Worm (Caenorhabditis elegans) whole organism, early embryonic: Measurements from ENCODE around the gene clec-21.
"Not testable (repeated sequence)": the region's sequence is repeated elsewhere in the genome, so short reads cannot be mapped to it uniquely, and the experiment has no call there.

Experiments used
- B0310.2 ChIP-seq: sonication (generic microtip); optimal IDR thresholded peaks from 2 replicates; lab custom pipeline; 2016; ENCODE audit warnings: mild to moderate bottlenecking, missing genetic modification characterization, missing compliant biosample characterization
- F13C5.2 ChIP-seq: sonication (generic microtip); optimal IDR thresholded peaks from 2 replicates; lab custom pipeline; 2017; ENCODE audit warnings: mild to moderate bottlenecking, missing genetic modification characterization, inconsistent platforms, missing compliant biosample characterization
- aly-1 ChIP-seq: sonication (generic microtip); optimal IDR thresholded peaks from 2 replicates; lab custom pipeline; 2016; ENCODE audit warnings: missing genetic modification characterization, missing compliant biosample characterization
- ama-1 ChIP-seq: fragments of 150-350 bp; optimal IDR thresholded peaks from 2 replicates; lab custom pipeline; 2014
- ceh-13 ChIP-seq: fragments of 200-800 bp; sonication (Bioruptor generic); optimal IDR thresholded peaks from 2 replicates; lab custom pipeline; 2018; ENCODE audit warnings: mild to moderate bottlenecking, missing genetic modification characterization, missing compliant biosample characterization
- ceh-36 ChIP-seq: sonication (generic microtip); optimal IDR thresholded peaks from 2 replicates; lab custom pipeline; 2016; ENCODE audit warnings: missing genetic modification characterization, inconsistent platforms, missing compliant biosample characterization
- ets-7 ChIP-seq: sonication (generic microtip); optimal IDR thresholded peaks from 2 replicates; lab custom pipeline; 2016; ENCODE audit warnings: missing genotype, missing genetic modification characterization, missing compliant biosample characterization
- flt-1 ChIP-seq: fragments of 200-800 bp; sonication (Bioruptor generic); IDR thresholded peaks from 2 replicates; pipeline ENCODE4 v1.3.6; 2022; ENCODE audit warnings: missing genetic modification characterization, missing compliant biosample characterization
- hmbx-1 ChIP-seq: sonication (generic microtip); optimal IDR thresholded peaks from 2 replicates; lab custom pipeline; 2016; ENCODE audit warnings: mild to moderate bottlenecking, missing genetic modification characterization, missing compliant biosample characterization
- hmg-4 ChIP-seq: fragments of 200-800 bp; sonication (Bioruptor generic); optimal IDR thresholded peaks from 2 replicates; lab custom pipeline; 2018; ENCODE audit warnings: mild to moderate bottlenecking, missing genetic modification characterization, missing compliant biosample characterization
- hnd-1 ChIP-seq: sonication (generic microtip); optimal IDR thresholded peaks from 2 replicates; lab custom pipeline; 2016; ENCODE audit warnings: missing genetic modification characterization, missing compliant biosample characterization
- pes-1 ChIP-seq: fragments of 200-800 bp; sonication (Bioruptor generic); IDR thresholded peaks from 2 replicates; pipeline ENCODE4 v1.3.6; 2022; ENCODE audit warnings: missing genetic modification reagents, missing genetic modification characterization, missing compliant biosample characterization
- scrt-1 ChIP-seq: fragments of 200-800 bp; sonication (Bioruptor generic); IDR thresholded peaks from 2 replicates; pipeline ENCODE4 v1.3.6; 2022; ENCODE audit warnings: missing genetic modification characterization, missing compliant biosample characterization
- sea-1 ChIP-seq: fragments of 200-800 bp; sonication (Bioruptor generic); conservative IDR thresholded peaks from 2 replicates; pipeline ENCODE4 v1.3.6; 2022; ENCODE audit warnings: missing genetic modification characterization, missing compliant biosample characterization
- tbx-11 ChIP-seq: fragments of 200-800 bp; sonication (Bioruptor generic); IDR thresholded peaks from 2 replicates; pipeline ENCODE4 v1.3.6; 2022; ENCODE audit warnings: missing genetic modification characterization, missing compliant biosample characterization
- tbx-37 ChIP-seq: fragments of 200-800 bp; sonication (Bioruptor generic); conservative IDR thresholded peaks from 2 replicates; pipeline ENCODE4 v1.3.6; 2022; ENCODE audit warnings: missing genetic modification reagents, missing genetic modification characterization, missing compliant biosample characterization
- tra-4 ChIP-seq: sonication (generic microtip); optimal IDR thresholded peaks from 2 replicates; lab custom pipeline; 2017; ENCODE audit warnings: missing genetic modification characterization, missing compliant biosample characterization

Gene clec-21

DNA sequence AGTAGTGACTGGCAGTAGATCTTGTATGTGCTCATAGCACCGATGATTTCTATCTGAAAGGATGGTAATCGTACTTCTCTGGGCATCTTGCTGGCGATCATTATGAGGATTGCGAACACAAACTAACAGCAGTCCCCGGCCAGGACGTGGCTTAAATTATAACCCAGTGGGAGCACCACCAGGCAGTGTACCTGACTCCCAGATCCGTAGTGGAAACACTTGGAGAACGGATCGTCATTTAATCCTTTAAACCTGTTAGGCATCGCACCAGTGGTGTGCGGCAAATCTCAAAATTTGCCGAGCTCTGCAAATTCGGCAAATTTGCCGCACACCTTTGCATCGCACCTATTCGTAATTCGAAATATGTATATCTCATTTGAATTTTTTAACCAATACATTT lies 16.4 kb downstream of the clec-21 start, which contains the start of gene K05F6.8:
TSS of gene K05F6.8 (minus strand) at position 101 of the 400 bp plus-strand sequence.
- TF ChIP-seq pes-1 (GFP tag; lab: Robert Waterston, UW), result no peak
- no peak for TF ChIP-seq tbx-37 (GFP tag; lab: Robert Waterston, UW)
- no peak for TF ChIP-seq tra-4
- TF ChIP-seq ets-7 (tag; lab: Kevin White, UChicago), result no peak
- TF ChIP-seq hnd-1 (tag; lab: Kevin White, UChicago), result no peak
- no peak for TF ChIP-seq flt-1 (GFP tag; lab: Robert Waterston, UW)
- TF ChIP-seq sea-1 (GFP tag; lab: Robert Waterston, UW), result no peak
- TF ChIP-seq ceh-36 (tag; lab: Kevin White, UChicago), result no peak
- TF ChIP-seq B0310.2 (tag; lab: Kevin White, UChicago), result no peak
- TF ChIP-seq ama-1 (lab: Kevin White, UChicago), result no peak

- TF ChIP-seq ceh-36 (tag; lab: Kevin White, UChicago) (no peak), ceh-13 (GFP tag; lab: Kevin White, UChicago) (no peak), flt-1 (GFP tag; lab: Robert Waterston, UW) (no peak), pes-1 (GFP tag; lab: Robert Waterston, UW) (no peak), F13C5.2 (tag; lab: Kevin White, UChicago) (no peak), tbx-37 (GFP tag; lab: Robert Waterston, UW) (no peak), tra-4 (no peak), hnd-1 (tag; lab: Kevin White, UChicago) (no peak), ets-7 (tag; lab: Kevin White, UChicago) (no peak), B0310.2 (tag; lab: Kevin White, UChicago) (no peak), sea-1 (GFP tag; lab: Robert Waterston, UW) (no peak), hmg-4 (GFP tag; lab: Kevin White, UChicago) (no peak), aly-1 (tag; lab: Kevin White, UChicago) (no peak), hmbx-1 (tag; lab: Kevin White, UChicago) (no peak), tbx-11 (GFP tag; lab: Robert Waterston, UW) (no peak), ama-1 (lab: Kevin White, UChicago) (no peak), scrt-1 (GFP tag; lab: Robert Waterston, UW) (no peak)
Observed at ce11 chrII:1561863-1562262, 22.2 kb downstream of the clec-21 start, which contains the start of gene K05F6.14. K05F6.14 (plus strand) TSS chrII:1562163.

DNA sequence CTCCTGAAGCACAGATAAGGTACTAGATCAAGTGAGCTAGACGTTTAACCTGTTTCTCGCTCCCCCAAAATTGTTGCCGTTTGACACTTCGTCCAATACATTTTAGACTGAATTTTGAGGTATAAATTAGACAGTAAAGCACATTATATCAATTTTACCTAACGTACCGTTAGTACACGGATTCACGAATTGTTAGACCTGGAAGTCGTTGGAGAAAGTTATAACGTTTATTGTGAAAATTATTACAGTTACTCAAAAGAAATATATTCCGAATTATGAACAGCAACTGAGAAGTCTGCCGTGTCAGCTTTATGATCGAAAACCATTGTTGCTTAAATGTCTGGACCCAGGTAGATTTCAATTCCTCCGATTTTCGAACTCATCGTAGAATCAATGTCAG lies 23.2 kb downstream of the clec-21 start:
- no peak for TF ChIP-seq hnd-1 (tag; lab: Kevin White, UChicago)
- no peak for TF ChIP-seq hmbx-1 (tag; lab: Kevin White, UChicago)
- no peak for TF ChIP-seq F13C5.2 (tag; lab: Kevin White, UChicago)
- no peak for TF ChIP-seq tbx-37 (GFP tag; lab: Robert Waterston, UW)
- TF ChIP-seq flt-1 (GFP tag; lab: Robert Waterston, UW), result no peak
- no peak for TF ChIP-seq aly-1 (tag; lab: Kevin White, UChicago)
- no peak for TF ChIP-seq hmg-4 (GFP tag; lab: Kevin White, UChicago)

- TF ChIP-seq ets-7 (tag; lab: Kevin White, UChicago); hmg-4 (GFP tag; lab: Kevin White, UChicago); aly-1 (tag; lab: Kevin White, UChicago): not testable (repeated sequence)
Observed at ce11 chrII:1556217-1556616, 27.8 kb downstream of the clec-21 start, which contains the start of the genes fbxb-54 and fbxb-50. fbxb-54 (minus strand) TSS chrII:1556317. fbxb-50 (plus strand) TSS chrII:1556443.

DNA sequence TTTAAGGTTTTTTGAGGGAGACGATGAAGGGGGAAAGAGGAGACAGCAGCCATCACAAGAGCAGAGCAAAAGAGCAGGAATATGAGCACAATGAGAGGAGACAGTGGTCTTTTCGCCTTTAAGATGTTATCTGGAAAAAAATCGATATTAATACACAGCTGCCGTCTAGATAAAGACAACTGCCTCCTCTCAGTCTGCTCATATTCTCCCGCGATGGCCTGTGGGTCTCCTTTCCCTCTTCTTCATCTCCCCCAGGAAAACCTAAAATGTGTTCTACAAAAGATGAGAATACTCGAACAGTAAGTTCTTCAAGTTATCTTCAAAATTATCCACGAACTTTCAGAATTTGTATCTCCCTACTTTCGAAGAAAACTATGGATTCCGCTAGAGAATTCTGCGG lies 33.5 kb downstream of the clec-21 start, which contains the start of the genes fbxb-52 and fbxb-51:
TSS of gene fbxb-52 (minus strand) at position 101 of the 400 bp plus-strand sequence.
TSS of gene fbxb-51 (plus strand) at position 212 of the 400 bp plus-strand sequence.
- TF ChIP-seq hmg-4 (GFP tag; lab: Kevin White, UChicago) (no peak), F13C5.2 (tag; lab: Kevin White, UChicago) (no peak), flt-1 (GFP tag; lab: Robert Waterston, UW) (no peak), hnd-1 (tag; lab: Kevin White, UChicago) (no peak), tbx-37 (GFP tag; lab: Robert Waterston, UW) (no peak), ama-1 (lab: Kevin White, UChicago) (no peak), tbx-11 (GFP tag; lab: Robert Waterston, UW) (no peak), ceh-36 (tag; lab: Kevin White, UChicago) (no peak), scrt-1 (GFP tag; lab: Robert Waterston, UW) (no peak)

DNA sequence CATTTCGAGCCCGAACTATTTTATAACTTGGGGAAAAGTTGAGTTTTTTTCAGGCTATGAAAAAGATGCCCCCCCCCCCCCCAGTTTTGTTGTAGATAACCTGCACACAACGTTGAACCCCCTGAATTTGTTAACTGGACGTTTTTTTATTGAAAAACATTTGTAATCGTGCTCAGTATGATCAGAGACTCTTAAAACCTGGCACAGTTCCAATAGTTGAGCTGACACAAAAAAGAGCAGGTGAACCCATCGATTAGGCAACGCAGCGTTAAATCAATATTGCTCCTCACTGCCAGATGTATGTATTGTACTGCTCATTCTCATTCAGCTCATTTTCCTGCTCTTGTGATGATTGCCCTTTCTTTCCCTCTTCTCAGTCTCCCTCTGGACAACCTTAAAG lies 38.4 kb downstream of the clec-21 start, which contains the start of gene K05F6.12:
TSS of gene K05F6.12 (plus strand) at position 301 of the 400 bp plus-strand sequence.
- TF ChIP-seq sea-1 (GFP tag; lab: Robert Waterston, UW) (no peak), F13C5.2 (tag; lab: Kevin White, UChicago) (no peak), aly-1 (tag; lab: Kevin White, UChicago) (no peak), pes-1 (GFP tag; lab: Robert Waterston, UW) (no peak), tbx-37 (GFP tag; lab: Robert Waterston, UW) (no peak), hnd-1 (tag; lab: Kevin White, UChicago) (no peak), scrt-1 (GFP tag; lab: Robert Waterston, UW) (no peak), B0310.2 (tag; lab: Kevin White, UChicago) (no peak), tra-4 (no peak), hmg-4 (GFP tag; lab: Kevin White, UChicago) (no peak), tbx-11 (GFP tag; lab: Robert Waterston, UW) (no peak)

DNA sequence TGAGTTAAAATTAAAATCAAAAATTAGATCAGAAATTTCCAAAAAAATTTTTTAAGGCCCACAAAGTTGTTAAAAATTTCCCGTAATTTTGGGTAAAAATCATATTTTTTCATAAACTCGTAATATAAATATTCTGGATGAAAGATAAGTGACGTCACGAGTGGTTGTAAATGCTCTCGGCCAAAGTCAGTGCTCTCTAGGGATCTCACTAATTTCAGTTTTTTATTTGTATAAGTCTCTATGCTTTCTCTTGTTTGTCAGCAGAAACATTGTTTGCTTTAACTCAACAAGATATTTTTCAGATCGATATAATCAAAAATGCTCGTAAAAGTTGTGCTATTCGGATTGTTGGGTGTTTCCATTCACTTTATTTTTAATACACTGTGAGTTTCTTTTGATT lies 40.9 kb downstream of the clec-21 start, which contains the start of gene K05F6.4:
TSS of gene K05F6.4 (plus strand) at position 301 of the 400 bp plus-strand sequence.
- not testable (repeated sequence) for TF ChIP-seq B0310.2 (tag; lab: Kevin White, UChicago); ceh-13 (GFP tag; lab: Kevin White, UChicago); hmg-4 (GFP tag; lab: Kevin White, UChicago)
